Worm (Caenorhabditis elegans) whole organism, early embryonic: Measurements from ENCODE around the gene M01H9.3.

Experiments
- B0310.2 ChIP-seq: sonication (generic microtip); optimal IDR thresholded peaks from 2 replicates; lab custom pipeline; 2016; ENCODE audit warnings: mild to moderate bottlenecking, missing genetic modification characterization, missing compliant biosample characterization
- aly-1 ChIP-seq: sonication (generic microtip); optimal IDR thresholded peaks from 2 replicates; lab custom pipeline; 2016; ENCODE audit warnings: missing genetic modification characterization, missing compliant biosample characterization
- ama-1 ChIP-seq: fragments of 150-350 bp; optimal IDR thresholded peaks from 2 replicates; lab custom pipeline; 2014
- ceh-13 ChIP-seq: fragments of 200-800 bp; sonication (Bioruptor generic); optimal IDR thresholded peaks from 2 replicates; lab custom pipeline; 2018; ENCODE audit warnings: mild to moderate bottlenecking, missing genetic modification characterization, missing compliant biosample characterization
- ceh-36 ChIP-seq: sonication (generic microtip); optimal IDR thresholded peaks from 2 replicates; lab custom pipeline; 2016; ENCODE audit warnings: missing genetic modification characterization, inconsistent platforms, missing compliant biosample characterization
- ets-7 ChIP-seq: sonication (generic microtip); optimal IDR thresholded peaks from 2 replicates; lab custom pipeline; 2016; ENCODE audit warnings: missing genotype, missing genetic modification characterization, missing compliant biosample characterization
- flt-1 ChIP-seq: fragments of 200-800 bp; sonication (Bioruptor generic); IDR thresholded peaks from 2 replicates; pipeline ENCODE4 v1.3.6; 2022; ENCODE audit warnings: missing genetic modification characterization, missing compliant biosample characterization
- hmbx-1 ChIP-seq: sonication (generic microtip); optimal IDR thresholded peaks from 2 replicates; lab custom pipeline; 2016; ENCODE audit warnings: mild to moderate bottlenecking, missing genetic modification characterization, missing compliant biosample characterization
- hmg-4 ChIP-seq: fragments of 200-800 bp; sonication (Bioruptor generic); optimal IDR thresholded peaks from 2 replicates; lab custom pipeline; 2018; ENCODE audit warnings: mild to moderate bottlenecking, missing genetic modification characterization, missing compliant biosample characterization
- sea-1 ChIP-seq: fragments of 200-800 bp; sonication (Bioruptor generic); conservative IDR thresholded peaks from 2 replicates; pipeline ENCODE4 v1.3.6; 2022; ENCODE audit warnings: missing genetic modification characterization, missing compliant biosample characterization
- tbx-37 ChIP-seq: fragments of 200-800 bp; sonication (Bioruptor generic); conservative IDR thresholded peaks from 2 replicates; pipeline ENCODE4 v1.3.6; 2022; ENCODE audit warnings: missing genetic modification reagents, missing genetic modification characterization, missing compliant biosample characterization
- tra-4 ChIP-seq: sonication (generic microtip); optimal IDR thresholded peaks from 2 replicates; lab custom pipeline; 2017; ENCODE audit warnings: missing genetic modification characterization, missing compliant biosample characterization

DNA sequence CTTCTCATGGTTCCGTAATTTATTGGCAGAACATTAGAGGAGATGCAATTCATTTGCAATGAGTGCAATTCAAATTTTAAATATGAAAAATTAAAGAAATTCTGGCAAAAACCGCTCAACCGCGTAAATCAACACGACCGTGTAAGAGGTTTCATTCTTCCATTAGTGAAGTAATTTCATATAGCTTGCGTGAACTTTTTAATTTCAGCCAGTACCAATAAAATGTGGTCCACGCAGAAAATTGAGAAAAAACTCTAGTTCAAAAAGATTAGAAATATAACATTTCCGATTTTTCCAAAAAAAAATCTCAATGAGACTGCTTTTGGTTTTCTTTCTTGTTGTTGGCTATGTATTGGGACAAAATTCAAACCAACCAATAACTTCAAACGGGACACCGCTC is 54.8 kb downstream of the M01H9.3 start, which contains the start of gene clec-175:
- TF ChIP-seq B0310.2 (no peak), sea-1 (GFP tag; lab: Robert Waterston, UW) (no peak), ets-7 (tag; lab: Kevin White, UChicago) (no peak), ceh-36 (tag; lab: Kevin White, UChicago) (no peak), tra-4 (tag; lab: Kevin White, UChicago) (no peak), tbx-37 (GFP tag; lab: Robert Waterston, UW) (no peak), flt-1 (GFP tag; lab: Robert Waterston, UW) (no peak), hmg-4 (GFP tag; lab: Kevin White, UChicago) (no peak), ceh-13 (no peak), hmbx-1 (tag; lab: Kevin White, UChicago) (no peak), ama-1 (lab: Kevin White, UChicago) (no peak), aly-1 (tag; lab: Kevin White, UChicago) (no peak)
